Worm (Caenorhabditis elegans) whole organism, L1 larva: ENCODE data around the gene F20H11.1.

ENCODE experiments used
- C04F5.9 ChIP-seq: sonication (generic microtip); optimal IDR thresholded peaks from 2 replicates; lab custom pipeline; 2016; ENCODE audit warnings: missing genetic modification characterization, missing compliant biosample characterization
- C34B4.2 ChIP-seq: sonication (generic microtip); optimal IDR thresholded peaks from 2 replicates; lab custom pipeline; 2017; ENCODE audit warnings: mild to moderate bottlenecking, missing genetic modification characterization, missing compliant biosample characterization
- ama-1 ChIP-seq: fragments of 150-350 bp; optimal IDR thresholded peaks from 2 replicates; lab custom pipeline; 2014
- ceh-82 ChIP-seq, 3 experiments: fragments of 150-350 bp in 1 of 3; sonication (generic microtip) in 2 of 3; optimal IDR thresholded peaks; 2 replicates each; lab custom pipeline; 2014 to 2017; ENCODE audit warnings: missing biosample characterization in 3 of 3, missing genetic modification characterization in 3 of 3
- ceh-88 ChIP-seq: fragments of 200-800 bp; sonication (Bioruptor generic); IDR thresholded peaks from 2 replicates; pipeline ENCODE4 v1.3.6; 2022; ENCODE audit warnings: missing genetic modification characterization, missing compliant biosample characterization
- dpl-1 ChIP-seq, 3 experiments: fragments of 150-350 bp in 2 of 3; sonication (generic microtip) in 1 of 3; optimal IDR thresholded peaks; 2 replicates each; lab custom pipeline; 2014 to 2017; ENCODE audit warnings: missing biosample characterization in 3 of 3, missing genetic modification characterization in 3 of 3, missing genetic modification reagents in 3 of 3
- dsc-1 ChIP-seq: sonication (generic microtip); optimal IDR thresholded peaks from 2 replicates; lab custom pipeline; 2016; ENCODE audit warnings: mild to moderate bottlenecking, missing genetic modification characterization, missing compliant biosample characterization
- efl-1 ChIP-seq, 4 experiments: fragments of 150-350 bp; optimal IDR thresholded peaks in 3 of 4; peaks in 1 of 4; 1 replicate in 1 of 4; 2 replicates in 3 of 4; lab custom pipeline; 2014; ENCODE audit warnings: missing biosample characterization in 2 of 4, missing genetic modification characterization in 2 of 4, missing genetic modification reagents in 2 of 4
- efl-3 ChIP-seq: fragments of 200-800 bp; sonication (Bioruptor generic); optimal IDR thresholded peaks from 2 replicates; lab custom pipeline; 2018; ENCODE audit warnings: mild to moderate bottlenecking, missing genetic modification characterization, missing compliant biosample characterization
- egl-13 ChIP-seq: sonication (generic microtip); optimal IDR thresholded peaks from 2 replicates; lab custom pipeline; 2016; ENCODE audit warnings: missing genotype, missing genetic modification reagents, missing genetic modification characterization, missing compliant biosample characterization
- elt-3 ChIP-seq, 6 experiments: fragments of 150-350 bp in 1 of 6; sonication (generic microtip); optimal IDR thresholded peaks; 2 replicates each; lab custom pipeline; 2017 to 2018; ENCODE audit warnings: missing biosample characterization in 6 of 6, missing genetic modification characterization in 6 of 6, inconsistent platforms in 1 of 6
- fkh-10 ChIP-seq: sonication (generic microtip); optimal IDR thresholded peaks from 2 replicates; lab custom pipeline; 2017; ENCODE audit warnings: missing biosample characterization, missing genetic modification reagents, missing genetic modification characterization
- fkh-8 ChIP-seq: sonication (generic microtip); optimal IDR thresholded peaks from 2 replicates; lab custom pipeline; 2016; ENCODE audit warnings: mild to moderate bottlenecking, missing genetic modification characterization, missing compliant biosample characterization
- fos-1 ChIP-seq: fragments of 150-350 bp; optimal IDR thresholded peaks from 2 replicates; lab custom pipeline; 2014; ENCODE audit warnings: missing biosample characterization, missing genetic modification characterization
- grh-1 ChIP-seq: fragments of 200-800 bp; sonication (Bioruptor generic); IDR thresholded peaks from 2 replicates; pipeline ENCODE4 v1.3.6; 2022; ENCODE audit warnings: missing genetic modification reagents, missing genetic modification characterization, missing compliant biosample characterization
- hlh-17 ChIP-seq: fragments of 200-800 bp; sonication (Bioruptor generic); optimal IDR thresholded peaks from 2 replicates; lab custom pipeline; 2018; ENCODE audit warnings: missing genetic modification characterization, mild to moderate bottlenecking, missing compliant biosample characterization, moderate library complexity, borderline replicate concordance
- hpl-2 ChIP-seq: fragments of 150-350 bp; optimal IDR thresholded peaks from 2 replicates; lab custom pipeline; 2014; ENCODE audit warnings: missing biosample characterization, missing genetic modification reagents, missing genetic modification characterization
- irx-1 ChIP-seq: sonication (generic microtip); optimal IDR thresholded peaks from 2 replicates; lab custom pipeline; 2016; ENCODE audit warnings: missing genetic modification characterization, missing compliant biosample characterization
- isw-1 ChIP-seq: fragments of 200-800 bp; sonication (Bioruptor generic); IDR thresholded peaks from 2 replicates; pipeline ENCODE4 v1.3.6; 2022; ENCODE audit warnings: missing genetic modification characterization, missing compliant biosample characterization
- jun-1 ChIP-seq: fragments of 150-350 bp; optimal IDR thresholded peaks from 2 replicates; lab custom pipeline; 2014; ENCODE audit warnings: missing biosample characterization, missing genetic modification reagents, missing genetic modification characterization
- lin-13 ChIP-seq: fragments of 150-350 bp; optimal IDR thresholded peaks from 2 replicates; lab custom pipeline; 2014; ENCODE audit warnings: missing biosample characterization, missing genetic modification reagents, missing genetic modification characterization
- lin-14 ChIP-seq: fragments of 200-800 bp; sonication (Bioruptor generic); optimal IDR thresholded peaks from 2 replicates; lab custom pipeline; 2018; ENCODE audit warnings: mild to moderate bottlenecking, missing genetic modification characterization, moderate library complexity, missing compliant biosample characterization
- lin-15B ChIP-seq: fragments of 150-350 bp; sonication (generic microtip); optimal IDR thresholded peaks from 3 replicates; lab custom pipeline; 2014; ENCODE audit warnings: missing biosample characterization, missing genetic modification characterization
- lir-3 ChIP-seq: sonication (generic microtip); optimal IDR thresholded peaks from 2 replicates; lab custom pipeline; 2016; ENCODE audit warnings: mild to moderate bottlenecking, missing genetic modification characterization, moderate library complexity, missing compliant biosample characterization; ENCODE audit not compliant: poor library complexity
- mab-9 ChIP-seq: fragments of 200-800 bp; sonication (Bioruptor generic); IDR thresholded peaks from 2 replicates; pipeline ENCODE4 v1.3.6; 2022; ENCODE audit warnings: missing genetic modification reagents, missing genetic modification characterization, missing compliant biosample characterization
- mep-1 ChIP-seq: fragments of 150-350 bp; optimal IDR thresholded peaks from 2 replicates; lab custom pipeline; 2014; ENCODE audit warnings: missing biosample characterization, missing genetic modification characterization
- nhr-19 ChIP-seq: fragments of 200-800 bp; sonication (Bioruptor generic); conservative IDR thresholded peaks from 2 replicates; pipeline ENCODE4 v1.3.6; 2022; ENCODE audit warnings: missing genetic modification characterization, missing compliant biosample characterization
- nhr-20 ChIP-seq: sonication (generic microtip); optimal IDR thresholded peaks from 2 replicates; lab custom pipeline; 2016; ENCODE audit warnings: mild to moderate bottlenecking, missing genetic modification characterization, missing compliant biosample characterization
- nhr-47 ChIP-seq: sonication (generic microtip); optimal IDR thresholded peaks from 2 replicates; lab custom pipeline; 2016; ENCODE audit warnings: mild to moderate bottlenecking, missing genetic modification characterization, moderate library complexity, missing compliant biosample characterization
- nhr-71 ChIP-seq: sonication (generic microtip); optimal IDR thresholded peaks from 2 replicates; lab custom pipeline; 2016; ENCODE audit warnings: mild to moderate bottlenecking, missing genetic modification characterization, moderate library complexity, missing compliant biosample characterization
- nhr-90 ChIP-seq: sonication (generic microtip); optimal IDR thresholded peaks from 2 replicates; lab custom pipeline; 2016; ENCODE audit warnings: mild to moderate bottlenecking, missing genetic modification characterization, missing compliant biosample characterization; ENCODE audit not compliant: poor library complexity
- pax-3 ChIP-seq: fragments of 200-800 bp; sonication (Bioruptor generic); optimal IDR thresholded peaks from 2 replicates; lab custom pipeline; 2018; ENCODE audit warnings: mild to moderate bottlenecking, missing genetic modification characterization, moderate library complexity, missing compliant biosample characterization
- rnt-1 ChIP-seq: sonication (generic microtip); optimal IDR thresholded peaks from 2 replicates; lab custom pipeline; 2016; ENCODE audit warnings: mild to moderate bottlenecking, missing genetic modification characterization, moderate library complexity, missing compliant biosample characterization
- skn-1 ChIP-seq: fragments of 150-350 bp; optimal IDR thresholded peaks from 2 replicates; lab custom pipeline; 2014; ENCODE audit warnings: missing biosample characterization, missing genetic modification characterization
- snpc-4 ChIP-seq: fragments of 150-350 bp; optimal IDR thresholded peaks from 2 replicates; lab custom pipeline; 2014; ENCODE audit warnings: missing biosample characterization, missing genetic modification characterization
- snu-23 ChIP-seq: sonication (generic microtip); optimal IDR thresholded peaks from 2 replicates; lab custom pipeline; 2016; ENCODE audit warnings: missing genetic modification characterization, missing compliant biosample characterization
- sox-4 ChIP-seq: sonication (generic microtip); optimal IDR thresholded peaks from 2 replicates; lab custom pipeline; 2016; ENCODE audit warnings: missing genetic modification characterization, missing compliant biosample characterization
- sup-37 ChIP-seq: fragments of 200-800 bp; sonication (Bioruptor generic); optimal IDR thresholded peaks from 2 replicates; lab custom pipeline; 2018; ENCODE audit warnings: mild to moderate bottlenecking, missing genetic modification characterization, missing compliant biosample characterization
- unc-130 ChIP-seq: fragments of 150-350 bp; optimal IDR thresholded peaks from 2 replicates; lab custom pipeline; 2017; ENCODE audit warnings: missing biosample characterization, missing genetic modification characterization, inconsistent platforms
- unc-86 ChIP-seq: sonication (generic microtip); optimal IDR thresholded peaks from 2 replicates; lab custom pipeline; 2016; ENCODE audit warnings: missing genetic modification characterization, missing compliant biosample characterization
- unc-98 ChIP-seq: fragments of 200-800 bp; sonication (Bioruptor generic); IDR thresholded peaks from 2 replicates; pipeline ENCODE4 v1.3.6; 2022; ENCODE audit warnings: missing genetic modification characterization, missing compliant biosample characterization
- xbp-1 ChIP-seq: sonication (generic microtip); optimal IDR thresholded peaks from 2 replicates; lab custom pipeline; 2016; ENCODE audit warnings: missing genetic modification characterization, missing compliant biosample characterization
- zip-4 ChIP-seq: fragments of 200-800 bp; sonication (Bioruptor generic); optimal IDR thresholded peaks from 2 replicates; lab custom pipeline; 2018; ENCODE audit warnings: mild to moderate bottlenecking, missing genetic modification characterization, moderate library complexity, missing compliant biosample characterization
- ztf-11 ChIP-seq, 2 experiments: sonication (generic microtip); optimal IDR thresholded peaks; 2 replicates each; lab custom pipeline; 2016 to 2017; ENCODE audit warnings: missing genetic modification characterization in 2 of 2, missing biosample characterization in 1 of 2, missing compliant biosample characterization in 1 of 2

Gene F20H11.1

DNA sequence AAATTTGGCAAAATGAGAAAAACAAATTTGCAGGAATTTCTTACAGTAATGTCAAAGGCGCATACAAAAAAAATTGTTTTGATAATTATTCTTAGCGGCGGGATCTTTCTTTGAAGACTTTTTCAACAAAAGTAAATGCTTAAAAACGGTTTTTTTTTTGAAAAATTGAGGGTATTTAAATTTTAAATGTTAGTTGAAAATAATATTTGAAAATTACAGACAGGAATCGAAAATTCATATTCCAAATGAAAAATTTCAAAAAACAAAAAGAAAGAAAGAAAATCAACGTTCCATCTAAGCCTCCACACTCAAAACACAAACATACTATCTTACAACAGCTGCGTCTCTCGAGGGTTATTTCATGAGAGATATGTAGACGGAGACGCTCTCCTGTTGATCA lies 14.8 kb downstream of the F20H11.1 start:
- TF ChIP-seq lin-14 (GFP tag; lab: Kevin White, UChicago), result peak; percentile 20
- TF ChIP-seq nhr-20 (tag; lab: Kevin White, UChicago), result no peak
- TF ChIP-seq ztf-11 (tag; optimal IDR thresholded peaks at IDR 0.05; lab: Kevin White, UChicago), result no peak
- no peak for TF ChIP-seq efl-1 (optimal IDR thresholded peaks at IDR 0.05; lab: Kevin White, UChicago)
- peak in 1 of 2 experiments; percentile 72 for TF ChIP-seq efl-1 (GFP tag; optimal IDR thresholded peaks at IDR 0.05 in 1 of 2; lab: Kevin White, UChicago)
- TF ChIP-seq elt-3 (tag; optimal IDR thresholded peaks at IDR 0.05; lab: Kevin White, UChicago), result no peak
- no peak for TF ChIP-seq irx-1 (tag; lab: Kevin White, UChicago)
- no peak for TF ChIP-seq hlh-17

DNA sequence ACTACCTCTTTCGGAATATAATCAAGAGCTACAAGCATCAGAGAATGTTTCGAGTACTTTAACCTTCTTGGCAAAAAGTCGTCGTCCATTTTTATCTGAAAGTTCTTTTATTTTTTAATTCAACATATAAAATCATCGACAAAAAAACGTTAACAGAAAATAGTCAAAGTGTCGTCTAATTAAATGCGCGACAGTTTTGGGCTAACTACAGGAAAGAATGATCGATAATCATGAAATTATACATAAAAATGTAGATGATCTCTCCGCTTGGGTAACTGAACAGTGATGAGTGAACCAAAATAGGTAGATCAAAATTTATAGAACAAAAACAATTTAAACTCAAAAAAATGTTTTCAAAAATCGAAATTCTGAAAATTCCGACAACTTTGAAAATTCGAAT lies 33.5 kb downstream of the F20H11.1 start, which contains the start of gene C09E7.8:
Gene C09E7.8, minus strand, starts transcription at position 101 of the 400 bp plus-strand sequence.
- TF ChIP-seq sup-37 (GFP tag; lab: Kevin White, UChicago) (no peak), fkh-8 (tag; lab: Kevin White, UChicago) (no peak), lir-3 (no peak), dsc-1 (no peak), skn-1 (no peak), C34B4.2 (tag; lab: Kevin White, UChicago) (no peak), nhr-20 (tag; lab: Kevin White, UChicago) (no peak), ama-1 (no peak), lin-15B (no peak), rnt-1 (tag; lab: Kevin White, UChicago) (no peak), hpl-2 (GFP tag; lab: Kevin White, UChicago) (no peak), fos-1 (no peak), zip-4 (GFP tag; lab: Kevin White, UChicago) (no peak), ceh-82 (tag; optimal IDR thresholded peaks at IDR 0.05; lab: Kevin White, UChicago) (no peak), ceh-88 (no peak), dpl-1 (GFP tag; optimal IDR thresholded peaks at IDR 0.05; lab: Kevin White, UChicago) (no peak), efl-3 (GFP tag; lab: Kevin White, UChicago) (no peak), unc-86 (tag; lab: Kevin White, UChicago) (no peak)

DNA sequence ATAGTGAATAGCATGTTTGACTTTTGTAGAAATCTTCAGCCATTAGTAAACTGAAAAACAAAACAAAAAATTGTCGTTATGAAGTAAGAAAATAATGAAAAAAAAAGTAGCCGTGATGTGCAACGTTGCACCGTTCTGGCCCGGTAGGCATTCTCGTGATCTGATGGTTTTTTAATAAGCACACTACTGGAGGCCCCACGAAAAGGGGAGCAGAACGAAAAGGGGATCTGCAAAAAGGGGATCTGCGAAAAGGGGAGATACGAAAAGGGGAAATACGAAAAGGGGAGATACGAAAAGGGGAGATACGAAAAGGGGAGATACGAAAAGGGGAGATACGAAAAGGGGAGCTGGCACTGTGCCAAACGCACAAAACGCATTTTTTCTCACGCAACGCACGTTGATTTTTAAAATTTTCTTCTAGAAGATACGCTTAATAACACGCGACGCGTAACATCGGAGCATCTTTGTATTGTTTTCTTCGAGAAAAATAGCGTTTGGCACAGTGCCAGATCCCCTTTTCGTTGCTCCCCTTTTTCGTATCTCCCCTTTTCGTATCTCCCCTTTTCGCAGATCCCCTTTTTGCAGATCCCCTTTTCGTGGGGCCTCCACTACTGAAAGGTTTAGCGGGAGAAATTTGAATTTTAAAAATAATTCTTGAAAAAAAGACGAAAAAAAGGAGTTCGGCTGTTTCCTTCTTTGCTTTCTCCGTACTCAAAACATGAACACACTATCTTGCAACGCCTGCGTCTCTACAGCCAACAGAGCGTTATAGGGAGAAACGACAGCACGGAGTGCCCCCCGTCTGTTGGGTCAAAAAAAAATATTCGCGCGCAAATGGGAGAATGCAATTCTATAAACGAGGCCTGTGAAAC lies 40.6 kb downstream of the F20H11.1 start, which contains the start of gene C09E7.7:
Gene C09E7.7, minus strand, starts transcription at position 57 of the 872 bp plus-strand sequence.
- TF ChIP-seq grh-1 (GFP tag; lab: Robert Waterston, UW), result peak; percentile 17; the same call in 1 of the 2 replicates
- TF ChIP-seq ceh-82 (tag; optimal IDR thresholded peaks at IDR 0.05; lab: Kevin White, UChicago), result peak in 1 of 3 experiments; percentile 43
- peak; percentile 33 for TF ChIP-seq fkh-10 (GFP tag; lab: Kevin White, UChicago)
- TF ChIP-seq lin-15B, result peak; percentile 15
- peak; percentile 70 for TF ChIP-seq nhr-19
- peak; percentile 93 for TF ChIP-seq lin-14 (GFP tag; lab: Kevin White, UChicago)
- peak; percentile 46 for TF ChIP-seq skn-1
- TF ChIP-seq dpl-1 (GFP tag; optimal IDR thresholded peaks at IDR 0.05; lab: Kevin White, UChicago), result peak; percentile 34 to 52 (median 37)
- peak; percentile 76 for TF ChIP-seq nhr-90 (tag; lab: Kevin White, UChicago)
- peak; percentile 25 for TF ChIP-seq dsc-1
- TF ChIP-seq unc-98 (GFP tag; lab: Robert Waterston, UW), result peak; percentile 62
- peak in 1 of 2 experiments; percentile 79 for TF ChIP-seq ztf-11 (tag; optimal IDR thresholded peaks at IDR 0.05; lab: Kevin White, UChicago)
- peak; percentile 45 for TF ChIP-seq xbp-1 (tag; lab: Kevin White, UChicago)
- TF ChIP-seq lin-13 (GFP tag; lab: Kevin White, UChicago), result peak; percentile 10
- peak; percentile 79 for TF ChIP-seq rnt-1 (tag; lab: Kevin White, UChicago)
- peak; percentile 82 for TF ChIP-seq nhr-47 (tag; lab: Kevin White, UChicago)
- TF ChIP-seq nhr-71, result peak; percentile 77
- TF ChIP-seq irx-1 (tag; lab: Kevin White, UChicago), result peak; percentile 27
- TF ChIP-seq ceh-88, result peak; percentile 64
- peak; percentile 71 for TF ChIP-seq pax-3 (tag; lab: Kevin White, UChicago)
- peak; percentile 76 for TF ChIP-seq egl-13
- TF ChIP-seq fos-1, result peak; percentile 3
- peak; percentile 13 for TF ChIP-seq C04F5.9 (tag; lab: Kevin White, UChicago)
- peak; percentile 64 for TF ChIP-seq mab-9 (GFP tag; lab: Robert Waterston, UW)
- TF ChIP-seq snu-23 (GFP tag; lab: Kevin White, UChicago), result peak; percentile 51
- TF ChIP-seq snpc-4 (tag; lab: Kevin White, UChicago), result peak; percentile 2
- peak; percentile 61 for TF ChIP-seq mep-1
- peak; percentile 52 for TF ChIP-seq sox-4 (tag; lab: Kevin White, UChicago)
- TF ChIP-seq unc-130 (tag; lab: Kevin White, UChicago), result peak; percentile 3
- TF ChIP-seq nhr-20 (tag; lab: Kevin White, UChicago), result peak; percentile 42
- peak; percentile 33 for TF ChIP-seq jun-1 (tag; lab: Kevin White, UChicago)
- TF ChIP-seq isw-1 (GFP tag; lab: Robert Waterston, UW), result peak; percentile 47
